Worm (Caenorhabditis elegans): Measurements from ENCODE around the gene BE10.3.
A peak's percentile ranks its signal among the peaks of the same experiment; 100 is the strongest.

Gene BE10.3

ce11 chrIII:12818050-12818738 lies 10.4 kb downstream of the BE10.3 start, which contains the start of gene arx-5:
TSS of gene arx-5 (minus strand) at chrIII:12818100.
- TF ChIP-seq zip-2 (tag; optimal IDR thresholded peaks at IDR 0.05), result no peak
- TF ChIP-seq mes-2 (tag; optimal IDR thresholded peaks at IDR 0.05; ENCODE audit: poor library complexity, severe bottlenecking), result peak; percentile 2
- peak; percentile 93 for TF ChIP-seq T20F7.1 (GFP tag; optimal IDR thresholded peaks at IDR 0.05)
- TF ChIP-seq lim-7 (GFP tag; IDR thresholded peaks at IDR 0.05), result no peak
- no peak for TF ChIP-seq pha-4 (GFP tag; IDR thresholded peaks at IDR 0.05)
- TF ChIP-seq pha-4 (tag; optimal IDR thresholded peaks at IDR 0.05), result no peak
- TF ChIP-seq Y48G9A.11 (GFP tag; IDR thresholded peaks at IDR 0.05), result peak; percentile 94
- no peak for TF ChIP-seq duxl-1 (tag; optimal IDR thresholded peaks at IDR 0.05; ENCODE audit: poor library complexity)
- no peak for TF ChIP-seq F49E8.2 (tag; optimal IDR thresholded peaks at IDR 0.05; ENCODE audit: borderline replicate concordance)
- TF ChIP-seq ztf-7 (tag; optimal IDR thresholded peaks at IDR 0.05), result no peak
- TF ChIP-seq lin-38 (GFP tag; IDR thresholded peaks at IDR 0.05), result 0 out of 2 replicates have a peak, but pooled peaks have one; percentile 10
- no peak for TF ChIP-seq Y75B8A.6 (GFP tag; IDR thresholded peaks at IDR 0.05)
- TF ChIP-seq nhr-76 (tag; optimal IDR thresholded peaks at IDR 0.05), result no peak
- TF ChIP-seq ceh-20 (GFP tag; IDR thresholded peaks at IDR 0.05), result no peak
- peak; percentile 71 for TF ChIP-seq R02D3.7 (tag; optimal IDR thresholded peaks at IDR 0.05)
- no peak for TF ChIP-seq daf-16 (GFP tag; optimal IDR thresholded peaks at IDR 0.05)
- TF ChIP-seq daf-16 (tag; optimal IDR thresholded peaks at IDR 0.05), result peak; percentile 37
- TF ChIP-seq lsy-2 (tag; optimal IDR thresholded peaks at IDR 0.05), result peak in 1 of 2 experiments; percentile 31
- no peak for TF ChIP-seq F37D6.2 (tag; optimal IDR thresholded peaks at IDR 0.05)
- no peak for TF ChIP-seq zip-11 (GFP tag; IDR thresholded peaks at IDR 0.05)

ce11 chrIII:12819148-12819547 lies 11.3 kb downstream of the BE10.3 start:
- TF ChIP-seq lin-38 (GFP tag; IDR thresholded peaks at IDR 0.05) (peak; percentile 38), nhr-76 (tag; optimal IDR thresholded peaks at IDR 0.05) (no peak)

- TF ChIP-seq mxl-3 (GFP tag; optimal IDR thresholded peaks at IDR 0.05) (no peak), R02D3.7 (tag; optimal IDR thresholded peaks at IDR 0.05) (no peak), dpl-1 (GFP tag; optimal IDR thresholded peaks at IDR 0.05) (no peak), set-16 (GFP tag; IDR thresholded peaks at IDR 0.05) (no peak), F26F4.8 (GFP tag; conservative IDR thresholded peaks at IDR 0.05) (no peak), madf-5 (GFP tag; IDR thresholded peaks at IDR 0.05) (no peak), mep-1 (tag; optimal IDR thresholded peaks at IDR 0.05) (no peak), nhr-6 (tag; optimal IDR thresholded peaks at IDR 0.05) (no peak), zag-1 (tag; optimal IDR thresholded peaks at IDR 0.05) (no peak), tra-1 (GFP tag; IDR thresholded peaks at IDR 0.05) (no peak), fos-1 (tag; optimal IDR thresholded peaks at IDR 0.05) (no peak), Y105C5A.15 (GFP tag; IDR thresholded peaks at IDR 0.05) (no peak), lir-3 (tag; optimal IDR thresholded peaks at IDR 0.05) (no peak), egl-27 (tag; optimal IDR thresholded peaks at IDR 0.05) (no peak), mdl-1 (tag; optimal IDR thresholded peaks at IDR 0.05) (no peak), ces-1 (GFP tag; optimal IDR thresholded peaks at IDR 0.05) (no peak), T26A8.4 (GFP tag; IDR thresholded peaks at IDR 0.05) (no peak), mes-2 (tag; optimal IDR thresholded peaks at IDR 0.05; ENCODE audit: poor library complexity, severe bottlenecking) (no peak), Y75B8A.6 (GFP tag; IDR thresholded peaks at IDR 0.05) (no peak), nhr-237 (tag; optimal IDR thresholded peaks at IDR 0.05) (no peak)
These were observed 12.1 kb downstream of the BE10.3 start, which contains the start of the genes Y37D8A.2 and Y37D8A.25 for ce11 chrIII:12819909-12820308. TSS of gene Y37D8A.2 (plus strand) at chrIII:12820193. TSS of gene Y37D8A.25 (minus strand) at chrIII:12820253.
